Worm (Caenorhabditis elegans) whole organism, L3 larva: Measurements from ENCODE around the gene atg-13.

Experiments used
- ZK546.5 ChIP-seq: sonication (generic microtip); optimal IDR thresholded peaks from 2 replicates; lab custom pipeline; 2017; ENCODE audit warnings: missing biosample characterization, missing genetic modification characterization
- aly-2 ChIP-seq: fragments of 150-350 bp; optimal IDR thresholded peaks from 2 replicates; lab custom pipeline; 2014; ENCODE audit warnings: missing biosample characterization, missing genetic modification characterization
- ceh-16 ChIP-seq: sonication (generic microtip); optimal IDR thresholded peaks from 2 replicates; lab custom pipeline; 2017; ENCODE audit warnings: missing biosample characterization, missing genetic modification characterization
- ceh-82 ChIP-seq: fragments of 150-350 bp; optimal IDR thresholded peaks from 2 replicates; lab custom pipeline; 2014; ENCODE audit warnings: missing biosample characterization, missing genetic modification characterization
- ceh-9 ChIP-seq: sonication (generic microtip); optimal IDR thresholded peaks from 2 replicates; lab custom pipeline; 2018; ENCODE audit warnings: missing biosample characterization, missing genetic modification characterization
- egl-27 ChIP-seq: sonication (generic microtip); optimal IDR thresholded peaks from 4 replicates; lab custom pipeline; 2017; ENCODE audit warnings: missing biosample characterization, missing genetic modification reagents, missing genetic modification characterization
- egl-5 ChIP-seq: fragments of 150-350 bp; optimal IDR thresholded peaks from 2 replicates; lab custom pipeline; 2017; ENCODE audit warnings: missing biosample characterization, missing genetic modification reagents, missing genetic modification characterization, inconsistent platforms
- elt-1 ChIP-seq: fragments of 150-350 bp; optimal IDR thresholded peaks from 2 replicates; lab custom pipeline; 2014; ENCODE audit warnings: missing biosample characterization, missing genetic modification characterization
- elt-2 ChIP-seq: sonication (generic microtip); optimal IDR thresholded peaks from 2 replicates; lab custom pipeline; 2016; ENCODE audit warnings: missing genetic modification reagents, mild to moderate bottlenecking, missing genetic modification characterization, missing compliant biosample characterization
- elt-3 ChIP-seq, 3 experiments: fragments of 150-350 bp in 1 of 3; sonication (generic microtip) in 2 of 3; optimal IDR thresholded peaks; 2 replicates in 2 of 3; 4 replicates in 1 of 3; lab custom pipeline; 2014 to 2017; ENCODE audit warnings: missing biosample characterization in 3 of 3, missing genetic modification characterization in 3 of 3
- fkh-10 ChIP-seq: sonication (generic microtip); optimal IDR thresholded peaks from 2 replicates; lab custom pipeline; 2017; ENCODE audit warnings: missing biosample characterization, missing genetic modification reagents, missing genetic modification characterization
- fkh-2 ChIP-seq: fragments of 150-350 bp; optimal IDR thresholded peaks from 2 replicates; lab custom pipeline; 2014; ENCODE audit warnings: missing biosample characterization, missing genetic modification reagents, missing genetic modification characterization
- fos-1 ChIP-seq: fragments of 150-350 bp; optimal IDR thresholded peaks from 2 replicates; lab custom pipeline; 2014; ENCODE audit warnings: missing biosample characterization, missing genetic modification characterization
- hmg-11 ChIP-seq: sonication (generic microtip); optimal IDR thresholded peaks from 2 replicates; lab custom pipeline; 2016; ENCODE audit warnings: missing genetic modification characterization, missing compliant biosample characterization
- jun-1 ChIP-seq: fragments of 150-350 bp; optimal IDR thresholded peaks from 2 replicates; lab custom pipeline; 2014; ENCODE audit warnings: missing biosample characterization, missing genetic modification reagents, missing genetic modification characterization
- lin-15B ChIP-seq: fragments of 150-350 bp; optimal IDR thresholded peaks from 2 replicates; lab custom pipeline; 2014; ENCODE audit warnings: missing biosample characterization, missing genetic modification characterization
- lin-39 ChIP-seq: fragments of 150-350 bp; optimal IDR thresholded peaks from 2 replicates; lab custom pipeline; 2018; ENCODE audit warnings: missing biosample characterization, missing genetic modification reagents, missing genetic modification characterization
- lsy-12 ChIP-seq: sonication (generic microtip); optimal IDR thresholded peaks from 2 replicates; lab custom pipeline; 2016; ENCODE audit warnings: mild to moderate bottlenecking, missing genetic modification characterization, missing compliant biosample characterization
- nfya-1 ChIP-seq: sonication (generic microtip); optimal IDR thresholded peaks from 2 replicates; lab custom pipeline; 2017; ENCODE audit warnings: missing genetic modification characterization, mild to moderate bottlenecking, missing compliant biosample characterization, antibody characterized with exemption, moderate library complexity; ENCODE audit not compliant: insufficient read depth
- nhr-11 ChIP-seq: fragments of 150-350 bp; optimal IDR thresholded peaks from 2 replicates; lab custom pipeline; 2014; ENCODE audit warnings: missing biosample characterization, missing genetic modification characterization
- nhr-12 ChIP-seq: fragments of 150-350 bp; optimal IDR thresholded peaks from 2 replicates; lab custom pipeline; 2014; ENCODE audit warnings: missing biosample characterization, missing genetic modification characterization
- nhr-23 ChIP-seq: fragments of 150-350 bp; optimal IDR thresholded peaks from 2 replicates; lab custom pipeline; 2014; ENCODE audit warnings: missing biosample characterization, missing genetic modification reagents, missing genetic modification characterization
- nhr-237 ChIP-seq: fragments of 150-350 bp; optimal IDR thresholded peaks from 2 replicates; lab custom pipeline; 2014; ENCODE audit warnings: missing biosample characterization, missing genetic modification characterization
- nhr-25 ChIP-seq: sonication (generic microtip); optimal IDR thresholded peaks from 2 replicates; lab custom pipeline; 2017; ENCODE audit warnings: missing biosample characterization, missing genetic modification characterization
- nhr-28 ChIP-seq: fragments of 150-350 bp; optimal IDR thresholded peaks from 2 replicates; lab custom pipeline; 2014; ENCODE audit warnings: missing biosample characterization, missing genetic modification characterization
- nhr-43 ChIP-seq: sonication (generic microtip); optimal IDR thresholded peaks from 2 replicates; lab custom pipeline; 2016; ENCODE audit warnings: mild to moderate bottlenecking, missing genetic modification characterization, missing compliant biosample characterization; ENCODE audit not compliant: poor library complexity, severe bottlenecking
- nhr-67 ChIP-seq: fragments of 150-350 bp; optimal IDR thresholded peaks from 2 replicates; lab custom pipeline; 2014; ENCODE audit warnings: missing biosample characterization, missing genetic modification characterization
- nhr-76 ChIP-seq: fragments of 150-350 bp; sonication (generic microtip); optimal IDR thresholded peaks from 5 replicates; lab custom pipeline; 2014; ENCODE audit warnings: missing biosample characterization, missing genetic modification characterization
- pha-4 ChIP-seq: fragments of 150-350 bp; optimal IDR thresholded peaks from 2 replicates; lab custom pipeline; 2014; ENCODE audit warnings: missing biosample characterization, missing genetic modification reagents, missing genetic modification characterization
- pqm-1 ChIP-seq: fragments of 150-350 bp; optimal IDR thresholded peaks from 2 replicates; lab custom pipeline; 2017; ENCODE audit warnings: missing biosample characterization, missing genetic modification characterization, inconsistent platforms
- snpc-4 ChIP-seq: fragments of 150-350 bp; optimal IDR thresholded peaks from 2 replicates; lab custom pipeline; 2014; ENCODE audit warnings: missing biosample characterization, missing genetic modification characterization
- unc-39 ChIP-seq: sonication (generic microtip); optimal IDR thresholded peaks from 4 replicates; lab custom pipeline; 2017; ENCODE audit warnings: missing biosample characterization, missing genetic modification characterization
- unc-62 ChIP-seq: fragments of 150-350 bp; sonication (generic microtip); optimal IDR thresholded peaks from 4 replicates; lab custom pipeline; 2014; ENCODE audit warnings: missing biosample characterization, missing genetic modification reagents, missing genetic modification characterization
- zag-1 ChIP-seq: fragments of 150-350 bp; optimal IDR thresholded peaks from 2 replicates; lab custom pipeline; 2014; ENCODE audit warnings: missing biosample characterization, missing genetic modification characterization
- ztf-11 ChIP-seq: fragments of 150-350 bp; optimal IDR thresholded peaks from 2 replicates; lab custom pipeline; 2014; ENCODE audit warnings: missing biosample characterization, missing genetic modification characterization
- ztf-4 ChIP-seq: fragments of 150-350 bp; optimal IDR thresholded peaks from 2 replicates; lab custom pipeline; 2014; ENCODE audit warnings: missing biosample characterization, missing genetic modification characterization

The atg-13 gene

ce11 chrIII:8158140-8158786, at the start of gene atg-13:
Gene atg-13, minus strand, starts transcription at chrIII:8158190.
- TF ChIP-seq nhr-76 (tag; lab: Kevin White, UChicago) (no peak), snpc-4 (tag; lab: Kevin White, UChicago) (no peak), pqm-1 (no peak), aly-2 (tag; lab: Kevin White, UChicago) (no peak), ztf-11 (tag; lab: Kevin White, UChicago) (no peak), elt-3 (tag; optimal IDR thresholded peaks at IDR 0.05; lab: Kevin White, UChicago) (no peak), lin-15B (tag; lab: Kevin White, UChicago) (no peak), nhr-25 (tag; lab: Kevin White, UChicago) (no peak), nfya-1 (tag; lab: Kevin White, UChicago) (peak; percentile 43), ceh-9 (tag; lab: Kevin White, UChicago) (no peak), egl-5 (no peak), elt-2 (tag; lab: Kevin White, UChicago) (peak; percentile 15), nhr-237 (no peak), nhr-23 (tag; lab: Kevin White, UChicago) (no peak), fkh-10 (GFP tag; lab: Kevin White, UChicago) (no peak), hmg-11 (tag; lab: Kevin White, UChicago) (peak; percentile 9), nhr-43 (no peak), pha-4 (tag; lab: Kevin White, UChicago) (peak; percentile 62), lsy-12 (tag; lab: Kevin White, UChicago) (no peak), ceh-82 (no peak), jun-1 (tag; lab: Kevin White, UChicago) (no peak), nhr-11 (tag; lab: Kevin White, UChicago) (no peak), ZK546.5 (tag; lab: Kevin White, UChicago) (no peak), elt-1 (tag; lab: Kevin White, UChicago) (no peak), zag-1 (tag; lab: Kevin White, UChicago) (no peak), fos-1 (no peak), unc-62 (GFP tag; lab: Kevin White, UChicago) (no peak)

- TF ChIP-seq nhr-28 (tag; lab: Kevin White, UChicago), result no peak
- no peak for TF ChIP-seq nhr-67 (tag; lab: Kevin White, UChicago)
- no peak for TF ChIP-seq nfya-1 (tag; lab: Kevin White, UChicago)
- TF ChIP-seq egl-27 (tag; lab: Kevin White, UChicago), result no peak
Observed at ce11 chrIII:8202754-8203153, 44.8 kb upstream of the atg-13 start, which contains the start of gene snb-5. Gene snb-5, plus strand, starts transcription at chrIII:8203054.

ce11 chrIII:8201760-8202159, 43.8 kb upstream of the atg-13 start:
- TF ChIP-seq nhr-28 (tag; lab: Kevin White, UChicago), result no peak
- no peak for TF ChIP-seq ztf-4 (tag; lab: Kevin White, UChicago)
- peak; percentile 77 for TF ChIP-seq nfya-1 (tag; lab: Kevin White, UChicago)
- no peak for TF ChIP-seq fkh-2 (tag; lab: Kevin White, UChicago)
- no peak for TF ChIP-seq ceh-82
- TF ChIP-seq snpc-4 (tag; lab: Kevin White, UChicago), result peak; percentile 43
- TF ChIP-seq ZK546.5 (tag; lab: Kevin White, UChicago), result no peak
- TF ChIP-seq lin-15B (tag; lab: Kevin White, UChicago), result peak; percentile 33
- TF ChIP-seq lin-39 (tag; lab: Kevin White, UChicago), result peak; percentile 60
- TF ChIP-seq unc-62 (GFP tag; lab: Kevin White, UChicago), result no peak
- no peak for TF ChIP-seq nhr-12 (tag; lab: Kevin White, UChicago)
- no peak for TF ChIP-seq unc-39
- TF ChIP-seq pha-4 (tag; lab: Kevin White, UChicago), result no peak
- no peak for TF ChIP-seq ceh-9 (tag; lab: Kevin White, UChicago)
- no peak for TF ChIP-seq hmg-11 (tag; lab: Kevin White, UChicago)
- no peak for TF ChIP-seq ceh-16
- peak; percentile 5 for TF ChIP-seq nhr-11 (tag; lab: Kevin White, UChicago)
- TF ChIP-seq, all 47 proteins: peak for 5
